Fruit fly (Drosophila melanogaster) whole organism, prepupa: ENCODE measurements around the gene CG44006.
A peak's percentile ranks its signal among the peaks of the same experiment; 100 is the strongest.

Source experiments
- CG10631 ChIP-seq: fragments of 200-800 bp; sonication (Bioruptor generic); optimal IDR thresholded peaks from 2 replicates; lab custom pipeline; 2016; ENCODE audit warnings: missing biosample characterization, missing genetic modification characterization
- CG10669 ChIP-seq: fragments of 200-800 bp; sonication (Bioruptor generic); optimal IDR thresholded peaks from 3 replicates; lab custom pipeline; 2018; ENCODE audit warnings: missing biosample characterization, mild to moderate bottlenecking, missing genetic modification characterization, moderate library complexity
- CG11294 ChIP-seq: fragments of 200-800 bp; sonication (Bioruptor generic); IDR thresholded peaks from 2 replicates; pipeline ENCODE4 v1.3.6; 2022; ENCODE audit warnings: missing biosample characterization, missing genetic modification characterization
- CG15336 ChIP-seq: fragments of 200-800 bp; sonication (Bioruptor generic); IDR thresholded peaks from 2 replicates; pipeline ENCODE4 v1.3.6; 2022; ENCODE audit warnings: missing biosample characterization, missing genetic modification characterization
- CG3032 ChIP-seq: fragments of 200-800 bp; optimal IDR thresholded peaks from 2 replicates; lab custom pipeline; 2019; ENCODE audit warnings: missing biosample characterization, mild to moderate bottlenecking, missing genetic modification characterization, moderate library complexity
- CG31627 ChIP-seq: fragments of 200-800 bp; sonication (Bioruptor generic); optimal IDR thresholded peaks from 3 replicates; lab custom pipeline; 2016; ENCODE audit warnings: missing biosample characterization, missing genetic modification characterization
- CG32006 ChIP-seq: fragments of 200-800 bp; sonication (Bioruptor generic); optimal IDR thresholded peaks from 3 replicates; lab custom pipeline; 2017; ENCODE audit warnings: missing biosample characterization, mild to moderate bottlenecking, missing genetic modification characterization
- CG34406 ChIP-seq: fragments of 200-800 bp; sonication (Bioruptor generic); optimal IDR thresholded peaks from 3 replicates; lab custom pipeline; 2016; ENCODE audit warnings: missing biosample characterization, missing genetic modification characterization
- CG3919 ChIP-seq: fragments of 200-800 bp; sonication (Bioruptor generic); optimal IDR thresholded peaks from 3 replicates; lab custom pipeline; 2016; ENCODE audit warnings: missing biosample characterization, missing genetic modification characterization
- CG4318 ChIP-seq: fragments of 200-800 bp; sonication (Bioruptor generic); optimal IDR thresholded peaks from 3 replicates; lab custom pipeline; 2017; ENCODE audit warnings: missing biosample characterization, mild to moderate bottlenecking, missing genetic modification characterization
- CG6163 ChIP-seq: fragments of 200-800 bp; sonication (Bioruptor generic); IDR thresholded peaks from 3 replicates; pipeline ENCODE4 v1.3.6; 2022; ENCODE audit warnings: missing biosample characterization, missing genetic modification characterization
- CG6276 ChIP-seq: fragments of 200-800 bp; sonication (Bioruptor generic); optimal IDR thresholded peaks from 2 replicates; lab custom pipeline; 2017; ENCODE audit warnings: missing biosample characterization, mild to moderate bottlenecking, missing genetic modification characterization
- CG6792 ChIP-seq: fragments of 200-800 bp; sonication (Bioruptor generic); optimal IDR thresholded peaks from 3 replicates; lab custom pipeline; 2016; ENCODE audit warnings: missing biosample characterization, missing genetic modification characterization
- CG6808 ChIP-seq: fragments of 200-800 bp; sonication (Bioruptor generic); optimal IDR thresholded peaks from 3 replicates; lab custom pipeline; 2017; ENCODE audit warnings: missing biosample characterization, missing genetic modification characterization, mild to moderate bottlenecking, moderate library complexity, missing genetic modification reagents
- CG6854 ChIP-seq: fragments of 200-800 bp; sonication (Bioruptor generic); optimal IDR thresholded peaks from 2 replicates; lab custom pipeline; 2017; ENCODE audit warnings: missing biosample characterization, mild to moderate bottlenecking, missing genetic modification characterization
- CG8119 ChIP-seq: fragments of 200-800 bp; sonication (Bioruptor generic); IDR thresholded peaks from 3 replicates; pipeline ENCODE4 v1.3.6; 2022; ENCODE audit warnings: missing biosample characterization, missing genetic modification characterization
- CG8319 ChIP-seq: fragments of 200-800 bp; sonication (Bioruptor generic); optimal IDR thresholded peaks from 3 replicates; lab custom pipeline; 2016; ENCODE audit warnings: missing biosample characterization, missing genetic modification characterization
- CG9139 ChIP-seq: fragments of 200-800 bp; sonication (Bioruptor generic); optimal IDR thresholded peaks from 3 replicates; lab custom pipeline; 2017; ENCODE audit warnings: missing biosample characterization, mild to moderate bottlenecking, missing genetic modification characterization
- Eip75B ChIP-seq: fragments of 200-800 bp; sonication (Bioruptor generic); optimal IDR thresholded peaks from 3 replicates; lab custom pipeline; 2016; ENCODE audit warnings: missing biosample characterization, missing genetic modification characterization
- Eip78C ChIP-seq: fragments of 200-800 bp; sonication (Bioruptor generic); peaks from one replicate; lab custom pipeline; 2016; ENCODE audit warnings: missing biosample characterization, missing genetic modification characterization
- Ets21C ChIP-seq: fragments of 200-800 bp; sonication (Bioruptor generic); optimal IDR thresholded peaks from 3 replicates; lab custom pipeline; 2016; ENCODE audit warnings: missing biosample characterization, missing genetic modification characterization
- Ets96B ChIP-seq: fragments of 200-800 bp; optimal IDR thresholded peaks from 2 replicates; lab custom pipeline; 2019; ENCODE audit warnings: missing biosample characterization, mild to moderate bottlenecking, missing genetic modification characterization, moderate library complexity
- Hr39 ChIP-seq: fragments of 200-800 bp; sonication (Bioruptor generic); optimal IDR thresholded peaks from 2 replicates; lab custom pipeline; 2016; ENCODE audit warnings: missing biosample characterization, missing genetic modification characterization
- Hr4 ChIP-seq: fragments of 200-800 bp; sonication (Bioruptor generic); optimal IDR thresholded peaks from 3 replicates; lab custom pipeline; 2016; ENCODE audit warnings: missing biosample characterization, missing genetic modification characterization
- Lpt ChIP-seq: fragments of 200-800 bp; sonication (Bioruptor generic); optimal IDR thresholded peaks from 3 replicates; lab custom pipeline; 2016; ENCODE audit warnings: missing biosample characterization, missing genetic modification characterization
- Met ChIP-seq: fragments of 200-800 bp; sonication (Bioruptor generic); optimal IDR thresholded peaks from 3 replicates; lab custom pipeline; 2016; ENCODE audit warnings: missing biosample characterization, missing genetic modification characterization
- OdsH ChIP-seq: fragments of 200-800 bp; sonication (Bioruptor generic); optimal IDR thresholded peaks from 3 replicates; lab custom pipeline; 2016; ENCODE audit warnings: missing biosample characterization, missing genetic modification characterization
- Sox102F ChIP-seq: fragments of 200-800 bp; sonication (Bioruptor generic); optimal IDR thresholded peaks from 2 replicates; lab custom pipeline; 2016; ENCODE audit warnings: missing biosample characterization, mild to moderate bottlenecking, missing genetic modification characterization
- Sox15 ChIP-seq: fragments of 200-800 bp; sonication (Bioruptor generic); optimal IDR thresholded peaks from 3 replicates; lab custom pipeline; 2016; ENCODE audit warnings: missing biosample characterization, missing genetic modification characterization
- acj6 ChIP-seq: fragments of 200-800 bp; sonication (Bioruptor generic); optimal IDR thresholded peaks from 3 replicates; lab custom pipeline; 2016; ENCODE audit warnings: missing biosample characterization, missing genetic modification characterization
- cyc ChIP-seq: fragments of 200-800 bp; sonication (Bioruptor generic); optimal IDR thresholded peaks from 3 replicates; lab custom pipeline; 2016; ENCODE audit warnings: missing biosample characterization, missing genetic modification characterization
- dac ChIP-seq: fragments of 200-800 bp; sonication (Bioruptor generic); optimal IDR thresholded peaks from 2 replicates; lab custom pipeline; 2017; ENCODE audit warnings: missing biosample characterization, mild to moderate bottlenecking, missing genetic modification characterization
- dsx ChIP-seq: fragments of 200-800 bp; optimal IDR thresholded peaks from 3 replicates; lab custom pipeline; 2019; ENCODE audit warnings: missing biosample characterization, mild to moderate bottlenecking, missing genetic modification characterization, moderate library complexity; ENCODE audit not compliant: poor library complexity, severe bottlenecking
- esn ChIP-seq: fragments of 200-800 bp; sonication (Bioruptor generic); optimal IDR thresholded peaks from 2 replicates; lab custom pipeline; 2016; ENCODE audit warnings: missing biosample characterization, mild to moderate bottlenecking, missing genetic modification characterization, moderate library complexity
- fd85E ChIP-seq: fragments of 200-800 bp; sonication (Bioruptor generic); optimal IDR thresholded peaks from 3 replicates; lab custom pipeline; 2016; ENCODE audit warnings: missing biosample characterization, missing genetic modification characterization
- pdm3 ChIP-seq: fragments of 200-800 bp; sonication (Bioruptor generic); optimal IDR thresholded peaks from 3 replicates; lab custom pipeline; 2016; ENCODE audit warnings: missing biosample characterization, missing genetic modification characterization
- salr ChIP-seq, 2 experiments: fragments of 200-800 bp; sonication (Bioruptor generic); optimal IDR thresholded peaks; 3 replicates each; lab custom pipeline; 2016 to 2018; ENCODE audit warnings: missing biosample characterization in 2 of 2, missing genetic modification characterization in 2 of 2, mild to moderate bottlenecking in 1 of 2
- ss ChIP-seq, 2 experiments: fragments of 200-800 bp; sonication (Bioruptor generic); optimal IDR thresholded peaks; 2 replicates in 1 of 2; 3 replicates in 1 of 2; lab custom pipeline; 2017 to 2018; ENCODE audit warnings: mild to moderate bottlenecking in 2 of 2, missing biosample characterization in 2 of 2, missing genetic modification characterization in 2 of 2, moderate library complexity in 1 of 2
- svp ChIP-seq: fragments of 200-800 bp; sonication (Bioruptor generic); peaks from one replicate; lab custom pipeline; 2016; ENCODE audit warnings: missing biosample characterization, missing genetic modification characterization
- topi ChIP-seq: fragments of 200-800 bp; sonication (Bioruptor generic); optimal IDR thresholded peaks from 3 replicates; lab custom pipeline; 2016; ENCODE audit warnings: missing biosample characterization, missing genetic modification characterization
- vri ChIP-seq: fragments of 200-800 bp; sonication (Bioruptor generic); optimal IDR thresholded peaks from 3 replicates; lab custom pipeline; 2016; ENCODE audit warnings: missing biosample characterization, mild to moderate bottlenecking, missing genetic modification characterization

CG44006 gene

dm6 chr3L:18073559-18074134 lies 3.7 kb upstream of the CG44006 start, which contains the start of gene CG44004:
Gene CG44004, minus strand, starts transcription at chr3L:18073863.
- TF ChIP-seq OdsH = no peak
- no peak for TF ChIP-seq Lpt (GFP tag; lab: Kevin White, UChicago)
- no peak for TF ChIP-seq CG9139 (GFP tag; lab: Kevin White, UChicago)
- no peak for TF ChIP-seq CG3032 (tag; lab: Kevin White, UChicago)
- TF ChIP-seq Ets21C (GFP tag; lab: Kevin White, UChicago) = no peak
- no peak for TF ChIP-seq pdm3
- peak; percentile 21 for TF ChIP-seq CG6854
- no peak for TF ChIP-seq Eip75B
- TF ChIP-seq Sox15 (GFP tag; lab: Kevin White, UChicago) = no peak
- TF ChIP-seq CG4318 (GFP tag; lab: Kevin White, UChicago) = no peak
- TF ChIP-seq Eip78C (GFP tag; lab: Kevin White, UChicago) = peak; percentile 65
- TF ChIP-seq CG6808 = peak; percentile 5
- no peak for TF ChIP-seq Ets96B
- no peak for TF ChIP-seq CG32006 (GFP tag; lab: Kevin White, UChicago)
- no peak for TF ChIP-seq CG10631 (GFP tag; lab: Kevin White, UChicago)
- TF ChIP-seq CG10669 (GFP tag; lab: Kevin White, UChicago) = no peak
- TF ChIP-seq ss (GFP tag; optimal IDR thresholded peaks at IDR 0.05; lab: Kevin White, UChicago) = peak in 1 of 2 experiments; percentile 45
- no peak for TF ChIP-seq CG6792 (GFP tag; lab: Kevin White, UChicago)
- no peak for TF ChIP-seq esn (GFP tag; lab: Kevin White, UChicago)
- TF ChIP-seq CG15336 (GFP tag; lab: Robert Waterston, UW) = no peak
- TF ChIP-seq cyc (GFP tag; lab: Kevin White, UChicago) = no peak
- TF ChIP-seq acj6 (GFP tag; lab: Kevin White, UChicago) = no peak
- no peak for TF ChIP-seq Met (GFP tag; lab: Kevin White, UChicago)
- no peak; the same call in 2 of the 3 replicates for TF ChIP-seq CG8119
- TF ChIP-seq CG6276 (GFP tag; lab: Kevin White, UChicago) = peak; percentile 59
- TF ChIP-seq svp = peak; percentile 47
- TF ChIP-seq CG11294 (GFP tag; lab: Robert Waterston, UW) = no peak
- no peak for TF ChIP-seq Hr39 (GFP tag; lab: Kevin White, UChicago)
- TF ChIP-seq vri = no peak
- TF ChIP-seq salr (GFP tag; optimal IDR thresholded peaks at IDR 0.05; lab: Kevin White, UChicago) = no peak
- TF ChIP-seq CG31627 = no peak
- TF ChIP-seq CG34406 (GFP tag; lab: Kevin White, UChicago) = no peak
- TF ChIP-seq CG6163 (GFP tag; lab: Robert Waterston, UW) = no peak
- no peak for TF ChIP-seq dsx (GFP tag; lab: Kevin White, UChicago)
- no peak for TF ChIP-seq CG8319 (GFP tag; lab: Kevin White, UChicago)

- TF ChIP-seq topi (GFP tag; lab: Kevin White, UChicago) (no peak), Hr4 (no peak), CG3919 (no peak), fd85E (GFP tag; lab: Kevin White, UChicago) (no peak), Eip75B (no peak), CG10631 (GFP tag; lab: Kevin White, UChicago) (no peak), dac (GFP tag; lab: Kevin White, UChicago) (no peak), Lpt (GFP tag; lab: Kevin White, UChicago) (no peak), Sox102F (GFP tag; lab: Kevin White, UChicago) (no peak)
Observed at dm6 chr3L:18072023-18072422, 2.1 kb upstream of the CG44006 start, which contains the start of gene CG44005. Gene CG44005, minus strand, starts transcription at chr3L:18072123.
